Worm (Caenorhabditis elegans): ENCODE measurements around the gene scl-23.
"Not testable (repeated sequence)": the region's sequence is repeated elsewhere in the genome, so short reads cannot be mapped to it uniquely, and the experiment has no call there.

Gene scl-23

DNA sequence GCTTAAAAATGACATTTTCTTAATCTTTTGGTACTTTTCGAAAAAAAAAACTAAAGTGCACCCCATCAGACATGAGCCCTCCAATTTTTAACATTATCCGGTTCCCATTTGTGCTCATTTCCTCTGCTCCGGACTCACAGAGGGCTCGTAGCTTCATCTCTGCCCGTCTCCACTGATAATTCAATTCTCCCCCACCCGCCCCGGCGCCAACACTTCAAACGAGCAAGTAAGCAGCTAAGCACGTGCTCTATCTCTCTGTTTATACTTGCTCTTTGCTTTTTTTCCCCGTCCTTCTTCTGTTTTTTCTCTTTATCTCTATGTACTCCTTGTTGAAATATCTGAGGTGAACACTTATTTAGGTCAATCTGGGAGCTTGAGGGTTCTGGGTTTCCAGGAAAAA lies 10.7 kb downstream of the scl-23 start, which contains the start of gene T05C7.9:
Gene T05C7.9 (plus strand): TSS at position 72 of the 400 bp plus-strand sequence.
- no peak for TF ChIP-seq hlh-1 (tag; optimal IDR thresholded peaks at IDR 0.05)
- TF ChIP-seq unc-120 (tag; optimal IDR thresholded peaks at IDR 0.05; ENCODE audit: poor library complexity, severe bottlenecking), result peak; percentile 19
- TF ChIP-seq ces-1 (GFP tag; optimal IDR thresholded peaks at IDR 0.05), result peak; percentile 58

DNA sequence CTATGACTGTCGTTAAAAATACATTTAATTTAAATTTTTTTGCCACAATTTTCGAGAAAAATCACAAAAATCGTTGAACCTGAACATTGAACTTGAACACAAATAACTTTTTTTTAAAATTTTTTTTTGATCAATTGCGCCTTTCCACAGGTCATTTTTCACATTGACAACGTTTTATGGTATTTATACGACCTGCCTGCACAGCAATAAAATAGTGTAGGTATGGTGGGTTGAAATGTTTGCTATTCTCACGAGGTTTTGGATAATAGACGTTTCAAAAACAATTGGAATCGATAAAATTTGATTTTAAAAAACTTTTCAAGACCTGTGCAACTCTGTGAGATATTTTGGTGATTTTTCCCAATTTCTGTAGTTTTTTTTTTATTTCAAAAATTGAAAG lies 11.7 kb downstream of the scl-23 start:
- TF ChIP-seq elt-1 (tag; optimal IDR thresholded peaks at IDR 0.05; ENCODE audit: borderline replicate concordance, insufficient read depth), result no peak
- no peak for TF ChIP-seq mep-1 (tag; optimal IDR thresholded peaks at IDR 0.05)
- no peak for TF ChIP-seq nhr-2 (tag; optimal IDR thresholded peaks at IDR 0.05)
- TF ChIP-seq nhr-76 (tag; optimal IDR thresholded peaks at IDR 0.05), result no peak
- TF ChIP-seq lin-32 (GFP tag; optimal IDR thresholded peaks at IDR 0.05), result no peak
- no peak for TF ChIP-seq cnd-1 (tag; optimal IDR thresholded peaks at IDR 0.05)
- no peak for TF ChIP-seq pha-4 (tag; optimal IDR thresholded peaks at IDR 0.05)
- no peak for TF ChIP-seq sptf-1 (tag; optimal IDR thresholded peaks at IDR 0.05)
- no peak for TF ChIP-seq unc-39 (tag; optimal IDR thresholded peaks at IDR 0.05)
- TF ChIP-seq ces-1 (GFP tag; optimal IDR thresholded peaks at IDR 0.05), result no peak
- TF ChIP-seq ceh-39 (tag; optimal IDR thresholded peaks at IDR 0.05), result no peak
- TF ChIP-seq bed-3 (GFP tag; optimal IDR thresholded peaks at IDR 0.05), result no peak
- no peak for TF ChIP-seq drap-1 (GFP tag; optimal IDR thresholded peaks at IDR 0.05)
- no peak for TF ChIP-seq lsy-2 (tag; optimal IDR thresholded peaks at IDR 0.05)
- TF ChIP-seq ceh-83 (GFP tag; optimal IDR thresholded peaks at IDR 0.05), result no peak
- TF ChIP-seq nhr-28 (tag; optimal IDR thresholded peaks at IDR 0.05), result no peak
- no peak for TF ChIP-seq elt-3 (tag; optimal IDR thresholded peaks at IDR 0.05)

DNA sequence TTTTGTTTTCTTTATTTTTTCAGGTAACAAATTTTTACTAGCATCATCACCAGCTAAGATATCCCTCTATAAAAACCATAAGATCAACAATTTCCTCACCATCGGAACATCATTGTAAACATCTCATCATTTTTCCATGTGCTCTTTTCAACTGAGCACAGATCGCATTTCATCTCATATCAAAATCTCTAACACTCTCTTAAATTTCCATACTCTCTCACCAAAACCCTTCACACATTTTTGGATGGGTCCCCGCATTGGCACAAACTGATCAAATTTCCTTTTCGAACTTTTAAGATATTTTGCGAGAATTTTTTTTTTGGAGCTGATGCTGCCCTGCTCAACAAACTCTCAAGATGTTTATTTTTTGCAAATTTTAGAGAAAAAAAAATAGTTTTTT lies 12.5 kb downstream of the scl-23 start:
- no peak for TF ChIP-seq nhr-2 (tag; optimal IDR thresholded peaks at IDR 0.05)
- no peak for TF ChIP-seq lin-13 (tag; optimal IDR thresholded peaks at IDR 0.05)
- no peak for TF ChIP-seq sptf-1 (tag; optimal IDR thresholded peaks at IDR 0.05)
- no peak for TF ChIP-seq ztf-11 (tag; optimal IDR thresholded peaks at IDR 0.05)
- TF ChIP-seq nhr-76 (tag; optimal IDR thresholded peaks at IDR 0.05), result no peak
- no peak for TF ChIP-seq mls-2 (tag; optimal IDR thresholded peaks at IDR 0.05)
- no peak for TF ChIP-seq ham-2 (GFP tag; optimal IDR thresholded peaks at IDR 0.05)
- TF ChIP-seq ces-1 (GFP tag; optimal IDR thresholded peaks at IDR 0.05), result peak; percentile 1
- no peak for TF ChIP-seq nhr-28 (tag; optimal IDR thresholded peaks at IDR 0.05)

DNA sequence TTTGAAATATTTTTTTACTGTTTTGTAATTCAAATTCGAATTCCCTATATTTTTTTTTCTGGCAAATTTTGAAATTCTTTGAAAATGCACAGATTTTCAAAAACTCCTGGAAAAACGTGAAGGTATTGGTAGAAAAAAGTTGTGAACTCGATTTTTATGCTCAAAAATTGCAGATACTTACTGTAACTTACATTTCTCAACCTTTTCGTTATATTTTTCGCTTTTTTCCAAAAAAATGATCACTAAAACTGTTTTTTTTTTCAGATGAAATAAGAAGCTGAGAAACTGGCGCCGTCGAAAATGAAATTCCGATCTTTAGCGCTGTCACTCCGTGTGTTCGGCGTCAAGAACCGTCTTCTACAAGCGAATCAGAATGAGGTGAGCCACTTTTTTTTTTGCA lies 13.8 kb downstream of the scl-23 start, which contains the start of gene T05C7.8:
Gene T05C7.8 (plus strand): TSS at position 301 of the 400 bp plus-strand sequence.
- TF ChIP-seq cnd-1 (tag; optimal IDR thresholded peaks at IDR 0.05), result no peak
- TF ChIP-seq ceh-43 (GFP tag; optimal IDR thresholded peaks at IDR 0.05), result no peak
- TF ChIP-seq elt-1 (tag; optimal IDR thresholded peaks at IDR 0.05; ENCODE audit: borderline replicate concordance, insufficient read depth), result no peak
- no peak for TF ChIP-seq pha-4 (tag; optimal IDR thresholded peaks at IDR 0.05)

DNA sequence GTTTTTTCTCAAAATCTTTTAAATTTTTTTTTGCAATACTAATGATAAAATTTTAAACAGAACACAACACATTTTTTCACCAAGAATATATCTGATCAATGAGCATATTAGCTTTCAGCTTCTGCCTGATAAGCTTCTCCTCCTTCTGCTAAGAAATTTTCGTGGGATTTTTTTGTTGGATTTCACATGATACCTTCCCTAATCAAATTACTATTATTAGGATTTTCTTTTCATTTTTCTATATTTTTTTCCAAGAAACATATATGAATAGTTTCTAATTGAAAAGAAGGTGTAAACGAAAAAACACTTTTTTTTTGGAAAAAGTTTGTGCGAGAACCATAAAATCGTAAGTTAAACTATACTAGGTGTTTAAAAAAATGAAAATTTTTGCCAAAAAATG lies 16.7 kb downstream of the scl-23 start:
- TF ChIP-seq lin-32 (GFP tag; optimal IDR thresholded peaks at IDR 0.05), result no peak

DNA sequence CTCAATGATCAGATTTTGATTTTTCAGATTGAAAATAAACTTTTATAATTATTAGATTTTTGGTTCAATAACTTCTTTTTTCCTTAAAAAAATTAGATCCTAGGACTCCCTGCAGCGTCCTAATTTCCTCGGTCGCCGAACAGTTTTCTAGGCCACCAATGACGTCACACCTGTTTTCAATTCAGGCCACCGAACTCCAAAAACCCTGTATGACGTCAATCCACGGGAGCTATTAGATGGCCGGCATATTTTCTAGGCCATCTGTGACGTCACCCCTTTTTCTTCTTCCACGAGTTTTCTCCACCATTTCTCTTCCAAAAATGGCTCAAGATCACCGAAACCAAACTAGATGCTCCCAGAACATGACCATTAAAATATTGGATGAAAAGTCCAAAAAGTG lies 18.6 kb downstream of the scl-23 start:
- no peak for TF ChIP-seq mls-2 (tag; optimal IDR thresholded peaks at IDR 0.05)
- no peak for TF ChIP-seq snpc-4 (tag; optimal IDR thresholded peaks at IDR 0.05)
- peak; percentile 95 for TF ChIP-seq zip-8 (tag; optimal IDR thresholded peaks at IDR 0.05)

DNA sequence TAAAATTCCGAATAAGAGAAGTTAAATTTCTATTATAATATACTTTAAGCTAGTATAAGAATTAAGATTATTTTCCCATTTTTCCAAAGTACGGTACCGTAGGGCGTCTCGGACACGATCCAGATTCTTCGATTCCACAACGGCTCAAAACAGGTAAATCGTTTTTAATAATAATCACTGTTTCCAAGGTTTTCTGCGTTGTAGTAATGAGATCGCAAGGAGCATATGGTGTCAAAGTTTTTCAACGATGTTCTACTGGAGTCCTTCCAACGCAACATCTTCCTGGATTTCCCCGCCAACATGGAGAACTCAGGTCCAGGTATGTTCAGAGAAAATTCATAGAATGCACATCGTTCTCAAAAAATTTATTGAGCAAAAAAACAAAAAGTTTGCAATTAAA lies 28.4 kb downstream of the scl-23 start, which contains the start of gene T05C7.7:
Gene T05C7.7 (plus strand): TSS at position 301 of the 400 bp plus-strand sequence.
- TF ChIP-seq hlh-1 (tag; optimal IDR thresholded peaks at IDR 0.05); sem-2 (GFP tag; optimal IDR thresholded peaks at IDR 0.05); nhr-12 (tag; optimal IDR thresholded peaks at IDR 0.05): not testable (repeated sequence)
